Worm (Caenorhabditis elegans) whole organism, L1 larva: ENCODE data around the gene irld-49.

Source experiments
- ama-1 ChIP-seq: fragments of 150-350 bp; optimal IDR thresholded peaks from 2 replicates; lab custom pipeline; 2014
- blmp-1 ChIP-seq: fragments of 150-350 bp; optimal IDR thresholded peaks from 2 replicates; lab custom pipeline; 2014; ENCODE audit warnings: missing biosample characterization, missing genetic modification characterization
- ceh-82 ChIP-seq, 3 experiments: fragments of 150-350 bp in 1 of 3; sonication (generic microtip) in 2 of 3; optimal IDR thresholded peaks; 2 replicates each; lab custom pipeline; 2014 to 2017; ENCODE audit warnings: missing biosample characterization in 3 of 3, missing genetic modification characterization in 3 of 3
- dsc-1 ChIP-seq: sonication (generic microtip); optimal IDR thresholded peaks from 2 replicates; lab custom pipeline; 2016; ENCODE audit warnings: mild to moderate bottlenecking, missing genetic modification characterization, missing compliant biosample characterization
- efl-1 ChIP-seq, 4 experiments: fragments of 150-350 bp; optimal IDR thresholded peaks in 3 of 4; peaks in 1 of 4; 1 replicate in 1 of 4; 2 replicates in 3 of 4; lab custom pipeline; 2014; ENCODE audit warnings: missing biosample characterization in 2 of 4, missing genetic modification characterization in 2 of 4, missing genetic modification reagents in 2 of 4
- fkh-10 ChIP-seq: sonication (generic microtip); optimal IDR thresholded peaks from 2 replicates; lab custom pipeline; 2017; ENCODE audit warnings: missing biosample characterization, missing genetic modification reagents, missing genetic modification characterization
- hlh-17 ChIP-seq: fragments of 200-800 bp; sonication (Bioruptor generic); optimal IDR thresholded peaks from 2 replicates; lab custom pipeline; 2018; ENCODE audit warnings: missing genetic modification characterization, mild to moderate bottlenecking, missing compliant biosample characterization, moderate library complexity, borderline replicate concordance
- lin-14 ChIP-seq: fragments of 200-800 bp; sonication (Bioruptor generic); optimal IDR thresholded peaks from 2 replicates; lab custom pipeline; 2018; ENCODE audit warnings: mild to moderate bottlenecking, missing genetic modification characterization, moderate library complexity, missing compliant biosample characterization
- mdl-1 ChIP-seq, 2 experiments: fragments of 150-350 bp; optimal IDR thresholded peaks; 2 replicates each; lab custom pipeline; 2014 to 2017; ENCODE audit warnings: missing biosample characterization in 2 of 2, missing genetic modification characterization in 2 of 2, inconsistent platforms in 1 of 2
- nhr-237 ChIP-seq: fragments of 150-350 bp; optimal IDR thresholded peaks from 2 replicates; lab custom pipeline; 2014; ENCODE audit warnings: missing biosample characterization, missing genetic modification characterization
- pag-3 ChIP-seq: sonication (generic microtip); optimal IDR thresholded peaks from 2 replicates; lab custom pipeline; 2017; ENCODE audit warnings: missing genetic modification characterization, mild to moderate bottlenecking, missing compliant biosample characterization, antibody characterized with exemption, borderline replicate concordance; ENCODE audit not compliant: insufficient read depth
- sptf-1 ChIP-seq: fragments of 150-350 bp; optimal IDR thresholded peaks from 2 replicates; lab custom pipeline; 2014; ENCODE audit warnings: missing biosample characterization, missing genetic modification characterization
- unc-30 ChIP-seq: sonication (generic microtip); optimal IDR thresholded peaks from 2 replicates; lab custom pipeline; 2017; ENCODE audit warnings: missing biosample characterization, missing genetic modification characterization
- ztf-11 ChIP-seq, 2 experiments: sonication (generic microtip); optimal IDR thresholded peaks; 2 replicates each; lab custom pipeline; 2016 to 2017; ENCODE audit warnings: missing genetic modification characterization in 2 of 2, missing biosample characterization in 1 of 2, missing compliant biosample characterization in 1 of 2

- no peak for TF ChIP-seq lin-14 (GFP tag; lab: Kevin White, UChicago)
- no peak for TF ChIP-seq pag-3 (tag; lab: Kevin White, UChicago)
- no peak for TF ChIP-seq dsc-1 (tag; lab: Kevin White, UChicago)
- no peak for TF ChIP-seq blmp-1
- no peak for TF ChIP-seq ztf-11 (tag; optimal IDR thresholded peaks at IDR 0.05; lab: Kevin White, UChicago)
- no peak for TF ChIP-seq ceh-82 (tag; optimal IDR thresholded peaks at IDR 0.05; lab: Kevin White, UChicago)
- TF ChIP-seq efl-1 (optimal IDR thresholded peaks at IDR 0.05; lab: Kevin White, UChicago), result no peak
- TF ChIP-seq efl-1 (GFP tag; optimal IDR thresholded peaks at IDR 0.05 in 1 of 2; lab: Kevin White, UChicago), result peak in 1 of 2 experiments; percentile 18
- TF ChIP-seq mdl-1 (tag; optimal IDR thresholded peaks at IDR 0.05; lab: Kevin White, UChicago), result no peak
- TF ChIP-seq ama-1 (lab: Kevin White, UChicago), result no peak
- no peak for TF ChIP-seq nhr-237 (tag; lab: Kevin White, UChicago)
- no peak for TF ChIP-seq fkh-10 (GFP tag; lab: Kevin White, UChicago)
- no peak for TF ChIP-seq unc-30 (tag; lab: Kevin White, UChicago)
- no peak for TF ChIP-seq sptf-1 (tag; lab: Kevin White, UChicago)
- TF ChIP-seq hlh-17 (GFP tag; lab: Kevin White, UChicago), result no peak
These were observed 18.9 kb upstream of the irld-49 start for ce11 chrII:2925032-2925431.
